Worm (Caenorhabditis elegans) whole organism, L2 larva: Measurements from ENCODE around the gene F41G3.5.

Experiments used
- ama-1 ChIP-seq: fragments of 150-350 bp; optimal IDR thresholded peaks from 2 replicates; lab custom pipeline; 2018; ENCODE audit warnings: inconsistent platforms
- mbf-1 ChIP-seq: sonication (generic microtip); optimal IDR thresholded peaks from 2 replicates; lab custom pipeline; 2017; ENCODE audit warnings: missing biosample characterization, missing genetic modification characterization

- TF ChIP-seq ama-1 (lab: Kevin White, UChicago) (no peak), mbf-1 (tag; lab: Kevin White, UChicago) (no peak)
Measured at ce11 chrII:6726814-6727213, 19.7 kb upstream of the F41G3.5 start.
